Worm (Caenorhabditis elegans): ENCODE data around the gene spig-4.

The spig-4 gene

DNA sequence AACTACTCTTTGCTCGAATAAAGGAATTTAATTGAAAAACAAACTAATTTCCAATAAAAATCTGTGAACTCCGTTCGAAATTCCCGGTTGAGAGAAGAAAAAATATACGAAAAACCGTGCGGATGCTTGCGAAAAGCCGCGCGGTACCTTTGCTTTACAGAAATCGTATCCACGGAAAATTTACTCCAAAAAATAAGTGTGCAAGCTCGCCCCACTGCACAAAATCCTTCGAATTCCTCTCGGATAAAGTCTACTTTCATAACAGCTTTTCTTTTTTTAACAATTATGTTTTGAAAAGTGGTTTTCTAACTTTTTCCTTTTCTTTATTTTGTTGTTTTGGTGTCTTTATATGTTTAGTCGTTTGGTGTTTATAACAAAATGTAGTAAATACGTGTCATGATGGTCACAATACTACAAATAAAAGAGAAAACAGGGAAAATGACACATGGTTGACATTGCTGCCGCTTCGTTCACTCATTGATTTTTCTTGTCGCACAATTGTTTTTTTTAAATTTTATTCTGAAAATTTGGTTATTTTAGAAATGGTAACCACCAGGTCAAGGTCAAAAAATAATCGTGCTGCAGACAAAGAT, 40.7 kb upstream of the spig-4 start, which contains the start of gene cept-2 (continued):
- TF ChIP-seq gmeb-2 (tag; optimal IDR thresholded peaks at IDR 0.05) = peak; percentile 21
- TF ChIP-seq elt-4 (tag; optimal IDR thresholded peaks at IDR 0.05) = no peak
- TF ChIP-seq ztf-16 (tag; optimal IDR thresholded peaks at IDR 0.05) = peak; percentile 57
- TF ChIP-seq ets-4 (tag; optimal IDR thresholded peaks at IDR 0.05) = peak; percentile 46
- TF ChIP-seq pqm-1 (tag; optimal IDR thresholded peaks at IDR 0.05) = peak; percentile 8
- no peak for TF ChIP-seq K02D7.2 (tag; optimal IDR thresholded peaks at IDR 0.05)

DNA sequence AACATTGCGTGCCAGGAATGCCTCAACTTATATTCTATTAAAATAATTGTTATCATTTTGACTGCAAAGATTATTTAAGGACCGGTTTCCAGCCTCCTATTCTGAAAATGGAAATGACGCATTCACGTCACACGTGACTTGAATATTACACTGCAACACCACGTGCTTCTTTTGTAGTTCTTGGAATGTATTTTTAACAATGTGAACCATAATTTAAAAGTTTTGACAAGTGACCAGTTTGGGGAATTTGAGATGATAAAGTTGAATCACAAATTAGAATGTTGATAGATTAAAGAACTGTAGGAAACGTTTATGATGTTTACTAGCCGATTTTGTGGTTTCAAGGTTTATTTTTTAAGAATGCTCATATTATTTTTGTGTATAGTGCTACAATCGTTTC, 35.0 kb upstream of the spig-4 start, which contains the start of gene F47B8.10:
TSS of gene F47B8.10 (plus strand) at position 301 of the 400 bp plus-strand sequence.
- TF ChIP-seq unc-55 (GFP tag; optimal IDR thresholded peaks at IDR 0.05) (no peak), nhr-11 (tag; optimal IDR thresholded peaks at IDR 0.05) (no peak), dmd-4 (tag; optimal IDR thresholded peaks at IDR 0.05; ENCODE audit: borderline replicate concordance) (no peak)

DNA sequence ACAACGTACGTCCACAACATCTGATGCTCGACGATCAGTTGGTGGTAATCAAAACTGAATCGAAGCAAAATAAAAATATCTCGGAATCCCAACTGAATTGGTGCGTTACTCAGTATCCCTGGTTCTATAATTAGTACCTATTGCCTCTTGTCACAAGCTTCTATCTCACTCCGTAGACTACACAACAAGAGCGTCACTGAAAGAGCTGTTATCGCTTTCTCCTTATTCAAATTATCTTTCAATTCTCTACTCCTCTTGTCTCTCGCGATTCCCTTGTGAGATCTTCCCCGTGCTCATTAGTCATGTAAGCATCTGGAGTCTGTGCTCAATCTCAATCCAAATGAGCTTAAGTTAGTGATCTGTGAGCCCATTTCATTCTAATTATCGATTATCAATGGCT, 30.0 kb upstream of the spig-4 start, which contains the start of gene srm-6:
TSS of gene srm-6 (plus strand) at position 301 of the 400 bp plus-strand sequence.
- TF ChIP-seq pros-1 (tag; optimal IDR thresholded peaks at IDR 0.05) = no peak
- TF ChIP-seq unc-42 (tag; optimal IDR thresholded peaks at IDR 0.05) = no peak
- TF ChIP-seq eyg-1 (tag; optimal IDR thresholded peaks at IDR 0.05) = no peak
- TF ChIP-seq pha-2 (tag; optimal IDR thresholded peaks at IDR 0.05) = no peak
- no peak for TF ChIP-seq K09A11.1 (tag; optimal IDR thresholded peaks at IDR 0.05; ENCODE audit: insufficient read depth)
- TF ChIP-seq ceh-24 (tag; optimal IDR thresholded peaks at IDR 0.05) = no peak
- TF ChIP-seq ref-2 (tag; optimal IDR thresholded peaks at IDR 0.05) = no peak
- no peak for TF ChIP-seq ztf-16 (tag; optimal IDR thresholded peaks at IDR 0.05)
- TF ChIP-seq pha-4 (tag; optimal IDR thresholded peaks at IDR 0.05) = no peak
- no peak for TF ChIP-seq odd-2 (tag; optimal IDR thresholded peaks at IDR 0.05)
- TF ChIP-seq zip-5 (tag; optimal IDR thresholded peaks at IDR 0.05) = no peak
- no peak for TF ChIP-seq dmd-4 (tag; optimal IDR thresholded peaks at IDR 0.05; ENCODE audit: borderline replicate concordance)

DNA sequence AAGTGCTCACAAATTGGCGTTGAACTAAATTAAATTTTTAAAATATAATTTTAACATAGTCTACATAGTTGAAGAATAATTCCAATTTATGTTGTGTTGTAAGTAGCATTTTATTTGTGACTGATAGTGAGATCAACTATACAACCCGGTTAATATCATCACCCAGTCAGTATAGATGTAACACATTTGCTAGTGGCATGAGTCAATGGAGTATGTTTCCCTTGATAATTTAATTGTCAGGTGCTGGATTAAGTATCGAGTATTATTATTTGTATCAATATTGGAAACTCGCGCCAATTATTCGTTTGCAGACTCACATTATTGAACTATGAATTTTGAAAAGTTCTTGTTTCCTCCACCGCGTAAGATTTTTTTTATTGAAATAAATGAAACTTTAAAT, 28.2 kb upstream of the spig-4 start, which contains the start of gene srm-5:
TSS of gene srm-5 (plus strand) at position 301 of the 400 bp plus-strand sequence.
- TF ChIP-seq C08G9.2 (tag; optimal IDR thresholded peaks at IDR 0.05) (no peak), ahr-1 (tag; optimal IDR thresholded peaks at IDR 0.05) (no peak), ceh-24 (tag; optimal IDR thresholded peaks at IDR 0.05) (no peak), sox-4 (tag; optimal IDR thresholded peaks at IDR 0.05) (no peak), pha-4 (tag; optimal IDR thresholded peaks at IDR 0.05) (no peak), ceh-9 (tag; optimal IDR thresholded peaks at IDR 0.05) (no peak), K09A11.1 (tag; optimal IDR thresholded peaks at IDR 0.05; ENCODE audit: insufficient read depth) (no peak), eyg-1 (tag; optimal IDR thresholded peaks at IDR 0.05) (no peak), ceh-14 (tag; optimal IDR thresholded peaks at IDR 0.05) (no peak), unc-86 (tag; optimal IDR thresholded peaks at IDR 0.05) (no peak), ceh-30 (tag; optimal IDR thresholded peaks at IDR 0.05) (no peak), elt-2 (tag; optimal IDR thresholded peaks at IDR 0.05) (no peak), ceh-19 (GFP tag; optimal IDR thresholded peaks at IDR 0.05) (no peak), ref-2 (tag; optimal IDR thresholded peaks at IDR 0.05) (no peak)

DNA sequence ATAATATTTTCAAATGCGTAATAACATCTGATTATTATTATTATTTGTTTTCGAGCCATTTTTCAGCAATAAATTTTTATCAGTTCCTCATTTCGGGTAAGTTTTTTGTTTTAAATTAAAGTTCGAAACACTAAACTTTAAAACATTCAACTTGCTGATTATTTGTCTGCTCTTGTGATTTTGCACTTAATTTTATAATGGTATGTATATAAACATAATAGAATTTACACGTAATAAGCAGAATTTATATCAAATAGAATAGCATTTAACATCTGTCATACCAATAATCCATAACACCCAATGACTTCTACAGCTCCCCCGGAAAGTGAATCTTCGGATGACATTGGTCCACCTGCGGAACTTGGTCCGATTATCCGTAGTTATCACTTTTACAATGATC, 26.4 kb upstream of the spig-4 start, which contains the start of gene srm-4:
TSS of gene srm-4 (plus strand) at position 301 of the 400 bp plus-strand sequence.
- TF ChIP-seq hlh-30 (tag; optimal IDR thresholded peaks at IDR 0.05; ENCODE audit: insufficient read depth) = no peak
- no peak for TF ChIP-seq C08G9.2 (tag; optimal IDR thresholded peaks at IDR 0.05)
- no peak for TF ChIP-seq ceh-24 (tag; optimal IDR thresholded peaks at IDR 0.05)
- no peak for TF ChIP-seq fkh-10 (GFP tag; optimal IDR thresholded peaks at IDR 0.05)
- TF ChIP-seq ceh-45 (GFP tag; IDR thresholded peaks at IDR 0.05) = no peak
- TF ChIP-seq hlh-8 (tag; optimal IDR thresholded peaks at IDR 0.05) = no peak
- no peak for TF ChIP-seq tbx-7 (tag; optimal IDR thresholded peaks at IDR 0.05)
- no peak for TF ChIP-seq unc-86 (tag; optimal IDR thresholded peaks at IDR 0.05)
- TF ChIP-seq hlh-6 (tag; optimal IDR thresholded peaks at IDR 0.05) = no peak
- TF ChIP-seq lim-6 (tag; optimal IDR thresholded peaks at IDR 0.05) = no peak
- TF ChIP-seq pag-3 (tag; optimal IDR thresholded peaks at IDR 0.05; ENCODE audit: borderline replicate concordance) = no peak
- no peak for TF ChIP-seq nhr-232 (tag; optimal IDR thresholded peaks at IDR 0.05)
- no peak for TF ChIP-seq hlh-15 (tag; optimal IDR thresholded peaks at IDR 0.05)
- no peak for TF ChIP-seq ceh-22 (tag; optimal IDR thresholded peaks at IDR 0.05)
- no peak for TF ChIP-seq dve-1 (tag; optimal IDR thresholded peaks at IDR 0.05)
- TF ChIP-seq ceh-2 (tag; optimal IDR thresholded peaks at IDR 0.05) = no peak
- no peak for TF ChIP-seq pha-4 (tag; optimal IDR thresholded peaks at IDR 0.05)
- no peak for TF ChIP-seq hlh-13 (GFP tag; optimal IDR thresholded peaks at IDR 0.05)
- TF ChIP-seq rnt-1 (tag; optimal IDR thresholded peaks at IDR 0.05) = no peak

Data from whole organism, late embryonic.